Worm (Caenorhabditis elegans): Measurements from ENCODE around the gene Y62E10A.23.

ce11 chrIV:13342555-13342954 lies 43.6 kb upstream of the Y62E10A.23 start, which contains the start of gene W02A2.5:
- TF ChIP-seq rnt-1 (tag; optimal IDR thresholded peaks at IDR 0.05): no peak
- TF ChIP-seq ceh-48 (tag; optimal IDR thresholded peaks at IDR 0.05): no peak
- TF ChIP-seq unc-86 (tag; optimal IDR thresholded peaks at IDR 0.05): no peak
- no peak for TF ChIP-seq ceh-14 (tag; optimal IDR thresholded peaks at IDR 0.05)
- no peak for TF ChIP-seq ttx-3 (tag; optimal IDR thresholded peaks at IDR 0.05)
